Worm (Caenorhabditis elegans): Measurements from ENCODE around the gene F44G3.7.

ce11 chrV:16143066-16143581 lies 6.2 kb upstream of the F44G3.7 start, which contains the start of gene fbxa-88:
- TF ChIP-seq unc-62 (GFP tag; optimal IDR thresholded peaks at IDR 0.05) (no peak), R02D3.7 (tag; optimal IDR thresholded peaks at IDR 0.05) (no peak), dmd-4 (tag; optimal IDR thresholded peaks at IDR 0.05) (no peak), lsy-2 (tag; optimal IDR thresholded peaks at IDR 0.05) (no peak), nhr-12 (tag; optimal IDR thresholded peaks at IDR 0.05) (no peak), nhr-25 (tag; optimal IDR thresholded peaks at IDR 0.05) (no peak), nhr-237 (tag; optimal IDR thresholded peaks at IDR 0.05) (no peak), ama-1 (optimal IDR thresholded peaks at IDR 0.05) (no peak), F13H6.1 (tag; optimal IDR thresholded peaks at IDR 0.05) (no peak)

All from whole organism, L2 larva.